Fruit fly (Drosophila melanogaster) whole organism, adult: Measurements from ENCODE around the gene CG14367.

Source experiments
- CG11617 ChIP-seq: fragments of 200-800 bp; sonication (Bioruptor generic); optimal IDR thresholded peaks from 2 replicates; lab custom pipeline; 2017; ENCODE audit warnings: mild to moderate bottlenecking, missing biosample characterization, missing genetic modification reagents, missing genetic modification characterization
- CG12768 ChIP-seq: fragments of 200-800 bp; sonication (Bioruptor generic); optimal IDR thresholded peaks from 2 replicates; lab custom pipeline; 2017; ENCODE audit warnings: missing biosample characterization, missing genetic modification characterization, mild to moderate bottlenecking, moderate library complexity, missing genetic modification reagents
- CG1620 ChIP-seq: fragments of 200-800 bp; sonication (Bioruptor generic); optimal IDR thresholded peaks from 2 replicates; lab custom pipeline; 2016; ENCODE audit warnings: missing biosample characterization, missing genetic modification characterization
- CG33017 ChIP-seq: fragments of 200-800 bp; sonication (Bioruptor generic); optimal IDR thresholded peaks from 2 replicates; lab custom pipeline; 2018; ENCODE audit warnings: missing biosample characterization, mild to moderate bottlenecking, missing genetic modification characterization, moderate library complexity
- CG7101 ChIP-seq: fragments of 200-800 bp; sonication (Bioruptor generic); optimal IDR thresholded peaks from 2 replicates; lab custom pipeline; 2018; ENCODE audit warnings: missing biosample characterization, mild to moderate bottlenecking, missing genetic modification characterization, moderate library complexity
- Hr96 ChIP-seq: fragments of 200-800 bp; sonication (Bioruptor generic); optimal IDR thresholded peaks from 2 replicates; lab custom pipeline; 2016; ENCODE audit warnings: missing biosample characterization, missing genetic modification characterization
- Mnt ChIP-seq: fragments of 200-800 bp; sonication (Bioruptor generic); optimal IDR thresholded peaks from 2 replicates; lab custom pipeline; 2016; ENCODE audit warnings: missing biosample characterization, mild to moderate bottlenecking, missing genetic modification characterization
- cic ChIP-seq: fragments of 200-800 bp; sonication (Bioruptor generic); optimal IDR thresholded peaks from 2 replicates; lab custom pipeline; 2017; ENCODE audit warnings: missing biosample characterization, mild to moderate bottlenecking, missing genetic modification characterization, moderate library complexity
- kay ChIP-seq: fragments of 200-800 bp; sonication (Bioruptor generic); peaks from one replicate; lab custom pipeline; 2016; ENCODE audit warnings: missing biosample characterization, missing genetic modification characterization, borderline replicate concordance
- ovo ChIP-seq: fragments of 200-800 bp; sonication (Bioruptor generic); optimal IDR thresholded peaks from 2 replicates; lab custom pipeline; 2016; ENCODE audit warnings: missing biosample characterization, missing genetic modification characterization
- pad ChIP-seq: fragments of 200-800 bp; sonication (Bioruptor generic); optimal IDR thresholded peaks from 3 replicates; lab custom pipeline; 2017; ENCODE audit warnings: missing biosample characterization, missing genetic modification characterization, mild to moderate bottlenecking, moderate library complexity, missing genetic modification reagents
- toe ChIP-seq: fragments of 200-800 bp; sonication (Bioruptor generic); optimal IDR thresholded peaks from 2 replicates; lab custom pipeline; 2016; ENCODE audit warnings: missing biosample characterization, missing genetic modification characterization

dm6 chr3R:13700738-13701137 is 6.9 kb downstream of the CG14367 start, which contains the start of gene f-cup:
- no peak for TF ChIP-seq toe (GFP tag; lab: Kevin White, UChicago)
- TF ChIP-seq CG12768 (GFP tag; lab: Kevin White, UChicago), result no peak
- TF ChIP-seq CG7101 (tag; lab: Kevin White, UChicago), result no peak
- no peak for TF ChIP-seq CG1620
- no peak for TF ChIP-seq ovo
- no peak for TF ChIP-seq pad (GFP tag; lab: Kevin White, UChicago)
- TF ChIP-seq CG11617, result no peak
- TF ChIP-seq cic (GFP tag; lab: Kevin White, UChicago), result no peak
- no peak for TF ChIP-seq Mnt (GFP tag; lab: Kevin White, UChicago)
- no peak for TF ChIP-seq CG33017 (tag; lab: Kevin White, UChicago)
- no peak for TF ChIP-seq Hr96 (GFP tag; lab: Kevin White, UChicago)
- TF ChIP-seq kay (GFP tag; lab: Kevin White, UChicago), result no peak
